Worm (Caenorhabditis elegans) whole organism, young adult: ENCODE data around the gene npr-5.

Experiments used
- F33H1.4 ChIP-seq: fragments of 200-800 bp; sonication (Bioruptor generic); IDR thresholded peaks from 2 replicates; pipeline ENCODE4 v1.3.6; 2022; ENCODE audit warnings: missing genetic modification reagents, missing genetic modification characterization, missing compliant biosample characterization
- F39B2.1 ChIP-seq: fragments of 200-800 bp; sonication (Bioruptor generic); IDR thresholded peaks from 2 replicates; pipeline ENCODE4 v1.3.6; 2022; ENCODE audit warnings: missing genetic modification reagents, missing genetic modification characterization, missing compliant biosample characterization
- Y79H2A.3 ChIP-seq: fragments of 200-800 bp; sonication (Bioruptor generic); conservative IDR thresholded peaks from 2 replicates; pipeline ENCODE4 v1.3.6; 2022; ENCODE audit warnings: missing genetic modification reagents, missing genetic modification characterization, missing compliant biosample characterization
- bed-2 ChIP-seq: fragments of 200-800 bp; sonication (Bioruptor generic); IDR thresholded peaks from 2 replicates; pipeline ENCODE4 v1.3.6; 2022; ENCODE audit warnings: missing genetic modification reagents, missing genetic modification characterization, missing compliant biosample characterization
- hmg-20 ChIP-seq: fragments of 200-800 bp; sonication (Bioruptor generic); IDR thresholded peaks from 2 replicates; pipeline ENCODE4 v1.3.6; 2022; ENCODE audit warnings: missing genetic modification reagents, missing genetic modification characterization, missing compliant biosample characterization

DNA sequence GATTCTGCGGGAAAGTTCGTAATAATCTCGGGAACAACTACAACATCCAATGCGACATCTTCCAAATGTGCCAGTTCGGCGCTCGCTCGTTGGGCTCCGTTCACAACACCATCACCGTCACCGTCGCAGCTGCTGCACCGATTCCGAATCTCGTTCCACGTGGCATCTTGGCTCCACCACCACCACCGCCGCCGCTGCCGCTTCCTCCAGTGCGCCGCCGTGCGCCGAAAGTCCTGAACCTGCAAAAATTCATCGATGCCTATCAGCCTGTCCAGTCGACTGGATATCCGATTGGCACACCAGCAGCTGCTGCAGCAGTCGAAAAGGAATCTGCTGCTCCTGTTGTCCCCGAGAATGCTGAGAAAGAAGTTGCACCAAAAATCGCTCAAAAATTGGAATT, 16.9 kb upstream of the npr-5 start:
- TF ChIP-seq hmg-20 (GFP tag; lab: Robert Waterston, UW): no peak
- TF ChIP-seq bed-2 (GFP tag; lab: Robert Waterston, UW): no peak
- TF ChIP-seq F33H1.4 (GFP tag; lab: Robert Waterston, UW): no peak
- no peak for TF ChIP-seq F39B2.1 (GFP tag; lab: Robert Waterston, UW)
- TF ChIP-seq Y79H2A.3 (GFP tag; lab: Robert Waterston, UW): no peak
